Worm (Caenorhabditis elegans) whole organism, L2 larva: ENCODE data around the gene tmem-131.

ENCODE experiments used
- C34F6.9 ChIP-seq: fragments of 150-350 bp; optimal IDR thresholded peaks from 2 replicates; lab custom pipeline; 2014; ENCODE audit warnings: missing biosample characterization, missing genetic modification characterization
- F13H6.1 ChIP-seq: sonication (generic microtip); optimal IDR thresholded peaks from 2 replicates; lab custom pipeline; 2016; ENCODE audit warnings: missing genetic modification characterization, missing compliant biosample characterization
- ZK546.5 ChIP-seq: sonication (generic microtip); optimal IDR thresholded peaks from 2 replicates; lab custom pipeline; 2017; ENCODE audit warnings: missing biosample characterization, missing genetic modification characterization
- alr-1 ChIP-seq: fragments of 150-350 bp; optimal IDR thresholded peaks from 2 replicates; lab custom pipeline; 2014; ENCODE audit warnings: missing biosample characterization, missing genetic modification characterization
- aly-2 ChIP-seq: fragments of 150-350 bp; optimal IDR thresholded peaks from 2 replicates; lab custom pipeline; 2014; ENCODE audit warnings: missing biosample characterization, missing genetic modification characterization
- ama-1 ChIP-seq: fragments of 150-350 bp; optimal IDR thresholded peaks from 2 replicates; lab custom pipeline; 2018; ENCODE audit warnings: inconsistent platforms
- blmp-1 ChIP-seq: sonication (generic microtip); optimal IDR thresholded peaks from 2 replicates; lab custom pipeline; 2017; ENCODE audit warnings: missing genetic modification characterization, mild to moderate bottlenecking, missing compliant biosample characterization, antibody characterized with exemption, moderate library complexity; ENCODE audit not compliant: insufficient read depth
- ceh-16 ChIP-seq: fragments of 150-350 bp; optimal IDR thresholded peaks from 2 replicates; lab custom pipeline; 2014; ENCODE audit warnings: missing biosample characterization, missing genetic modification characterization
- ceh-82 ChIP-seq: fragments of 150-350 bp; optimal IDR thresholded peaks from 2 replicates; lab custom pipeline; 2014; ENCODE audit warnings: missing biosample characterization, missing genetic modification characterization
- egl-27 ChIP-seq: sonication (generic microtip); optimal IDR thresholded peaks from 3 replicates; lab custom pipeline; 2017; ENCODE audit warnings: missing biosample characterization, missing genetic modification reagents, missing genetic modification characterization
- elt-1 ChIP-seq: fragments of 150-350 bp; optimal IDR thresholded peaks from 2 replicates; lab custom pipeline; 2014; ENCODE audit warnings: missing biosample characterization, missing genetic modification characterization
- elt-3 ChIP-seq: sonication (generic microtip); optimal IDR thresholded peaks from 2 replicates; lab custom pipeline; 2017; ENCODE audit warnings: missing biosample characterization, missing genetic modification characterization
- gmeb-1 ChIP-seq: fragments of 150-350 bp; optimal IDR thresholded peaks from 2 replicates; lab custom pipeline; 2014; ENCODE audit warnings: missing biosample characterization, missing genetic modification characterization
- lin-11 ChIP-seq: fragments of 150-350 bp; sonication (generic microtip); optimal IDR thresholded peaks from 2 replicates; lab custom pipeline; 2014; ENCODE audit warnings: missing biosample characterization, missing genetic modification characterization, inconsistent platforms, mixed read lengths
- lin-39 ChIP-seq: fragments of 150-350 bp; optimal IDR thresholded peaks from 2 replicates; lab custom pipeline; 2014; ENCODE audit warnings: missing biosample characterization, missing genetic modification reagents, missing genetic modification characterization
- lsy-2 ChIP-seq, 2 experiments: fragments of 150-350 bp in 1 of 2; sonication (generic microtip) in 1 of 2; optimal IDR thresholded peaks; 2 replicates each; lab custom pipeline; 2014 to 2017; ENCODE audit warnings: missing biosample characterization in 2 of 2, missing genetic modification characterization in 2 of 2
- mab-5 ChIP-seq: fragments of 150-350 bp; optimal IDR thresholded peaks from 2 replicates; lab custom pipeline; 2014; ENCODE audit warnings: missing biosample characterization, missing genetic modification characterization
- mdl-1 ChIP-seq, 2 experiments: fragments of 150-350 bp in 1 of 2; sonication (generic microtip) in 1 of 2; optimal IDR thresholded peaks; 2 replicates each; lab custom pipeline; 2017; ENCODE audit warnings: missing biosample characterization in 2 of 2, missing genetic modification characterization in 2 of 2
- nhr-10 ChIP-seq: sonication (generic microtip); optimal IDR thresholded peaks from 2 replicates; lab custom pipeline; 2017; ENCODE audit warnings: missing biosample characterization, missing genetic modification characterization
- nhr-11 ChIP-seq: fragments of 150-350 bp; optimal IDR thresholded peaks from 2 replicates; lab custom pipeline; 2014; ENCODE audit warnings: missing biosample characterization, missing genetic modification characterization
- nhr-12 ChIP-seq: fragments of 150-350 bp; optimal IDR thresholded peaks from 2 replicates; lab custom pipeline; 2014; ENCODE audit warnings: missing biosample characterization, missing genetic modification characterization
- nhr-129 ChIP-seq: fragments of 150-350 bp; optimal IDR thresholded peaks from 2 replicates; lab custom pipeline; 2014; ENCODE audit warnings: missing biosample characterization, missing genetic modification characterization
- nhr-21 ChIP-seq: fragments of 150-350 bp; optimal IDR thresholded peaks from 2 replicates; lab custom pipeline; 2014; ENCODE audit warnings: missing biosample characterization, missing genetic modification characterization
- nhr-237 ChIP-seq: fragments of 150-350 bp; optimal IDR thresholded peaks from 2 replicates; lab custom pipeline; 2014; ENCODE audit warnings: missing biosample characterization, missing genetic modification characterization
- nhr-6 ChIP-seq: fragments of 150-350 bp; optimal IDR thresholded peaks from 2 replicates; lab custom pipeline; 2014; ENCODE audit warnings: missing biosample characterization, missing genetic modification characterization
- peb-1 ChIP-seq: fragments of 150-350 bp; optimal IDR thresholded peaks from 2 replicates; lab custom pipeline; 2014; ENCODE audit warnings: missing biosample characterization, missing genetic modification characterization
- sem-4 ChIP-seq: fragments of 150-350 bp; optimal IDR thresholded peaks from 2 replicates; lab custom pipeline; 2014; ENCODE audit warnings: missing biosample characterization, missing genetic modification reagents, missing genetic modification characterization
- skn-1 ChIP-seq: sonication (generic microtip); optimal IDR thresholded peaks from 2 replicates; lab custom pipeline; 2017; ENCODE audit warnings: missing biosample characterization, missing genetic modification characterization
- sma-9 ChIP-seq, 2 experiments: fragments of 150-350 bp in 1 of 2; sonication (generic microtip) in 1 of 2; optimal IDR thresholded peaks; 2 replicates each; lab custom pipeline; 2014 to 2016; ENCODE audit warnings: missing genetic modification characterization in 2 of 2, mild to moderate bottlenecking in 1 of 2, missing biosample characterization in 1 of 2, missing compliant biosample characterization in 1 of 2, missing genetic modification reagents in 1 of 2, moderate library complexity in 1 of 2
- snpc-4 ChIP-seq: fragments of 150-350 bp; optimal IDR thresholded peaks from 2 replicates; lab custom pipeline; 2014; ENCODE audit warnings: missing biosample characterization, missing genetic modification characterization
- unc-39 ChIP-seq: fragments of 150-350 bp; optimal IDR thresholded peaks from 2 replicates; lab custom pipeline; 2014; ENCODE audit warnings: missing biosample characterization, missing genetic modification characterization
- unc-55 ChIP-seq: fragments of 150-350 bp; sonication (generic microtip); optimal IDR thresholded peaks from 3 replicates; lab custom pipeline; 2014; ENCODE audit warnings: missing biosample characterization, missing genetic modification reagents, missing genetic modification characterization
- unc-62 ChIP-seq: fragments of 150-350 bp; optimal IDR thresholded peaks from 2 replicates; lab custom pipeline; 2014; ENCODE audit warnings: missing biosample characterization, missing genetic modification reagents, missing genetic modification characterization
- zag-1 ChIP-seq: fragments of 150-350 bp; optimal IDR thresholded peaks from 2 replicates; lab custom pipeline; 2014; ENCODE audit warnings: missing biosample characterization, missing genetic modification characterization
- ztf-11 ChIP-seq: sonication (generic microtip); optimal IDR thresholded peaks from 2 replicates; lab custom pipeline; 2017; ENCODE audit warnings: missing biosample characterization, missing genetic modification characterization

tmem-131 gene

DNA sequence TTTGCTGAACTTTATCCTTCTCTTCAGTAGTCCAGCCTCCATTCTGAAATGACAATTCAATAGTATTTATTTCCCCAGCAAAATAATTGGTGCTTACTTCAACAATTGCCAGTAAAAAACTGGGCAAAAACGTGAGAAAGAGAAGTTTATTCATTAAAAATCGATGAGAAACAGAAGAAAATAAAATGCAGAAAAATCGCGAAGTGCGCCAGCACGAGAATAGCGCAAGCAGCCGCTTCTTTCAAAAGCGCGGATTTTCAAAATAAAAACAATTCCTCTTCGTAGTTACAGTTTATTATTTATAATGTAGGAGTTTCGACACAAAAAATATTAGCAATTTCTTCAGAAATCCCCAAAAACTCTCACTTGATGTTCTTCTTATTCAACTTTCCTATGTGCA is 35.1 kb downstream of the tmem-131 start, which contains the start of gene C27F2.9 (continued):
- TF ChIP-seq mab-5 (tag; lab: Kevin White, UChicago): peak; percentile 84
- TF ChIP-seq nhr-129 (tag; lab: Kevin White, UChicago): peak; percentile 78
- TF ChIP-seq aly-2 (tag; lab: Kevin White, UChicago): no peak
- TF ChIP-seq elt-3 (tag; lab: Kevin White, UChicago): no peak
- peak; percentile 89 to 94 for TF ChIP-seq lsy-2 (tag; optimal IDR thresholded peaks at IDR 0.05; lab: Kevin White, UChicago)
- peak; percentile 55 for TF ChIP-seq nhr-10 (tag; lab: Kevin White, UChicago)
- peak; percentile 97 for TF ChIP-seq C34F6.9 (tag; lab: Kevin White, UChicago)
- TF ChIP-seq egl-27 (tag; lab: Kevin White, UChicago): no peak
- TF ChIP-seq sem-4 (tag; lab: Kevin White, UChicago): peak; percentile 80
- TF ChIP-seq unc-62 (GFP tag; lab: Kevin White, UChicago): no peak
- no peak for TF ChIP-seq peb-1
- no peak for TF ChIP-seq nhr-11

DNA sequence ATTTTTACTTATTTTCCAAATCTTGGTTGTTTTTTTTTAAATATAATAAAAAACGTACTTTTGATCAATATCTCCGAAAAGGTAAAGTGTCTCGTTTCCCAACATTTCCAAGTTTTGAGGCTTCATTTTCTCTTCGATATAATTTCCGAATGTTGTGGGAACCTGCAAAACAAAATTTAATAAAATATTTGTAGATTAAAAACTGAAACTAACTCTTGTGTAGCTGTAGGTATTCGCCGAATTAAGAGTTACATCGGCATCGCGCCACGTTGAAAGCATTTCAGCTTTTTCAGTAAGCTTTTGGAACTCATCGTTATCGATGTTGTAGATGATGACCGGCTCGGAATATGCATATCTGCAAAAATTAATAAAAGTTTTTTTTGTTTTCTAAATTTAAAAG is 35.6 kb downstream of the tmem-131 start, which contains the start of gene vps-22:
TSS of gene vps-22 (minus strand) at position 101 of the 400 bp plus-strand sequence.
- no peak for TF ChIP-seq lin-11 (tag; lab: Kevin White, UChicago)
- no peak for TF ChIP-seq skn-1 (tag; lab: Kevin White, UChicago)
- TF ChIP-seq sem-4 (tag; lab: Kevin White, UChicago): no peak
- TF ChIP-seq ztf-11 (tag; lab: Kevin White, UChicago): no peak
- TF ChIP-seq ceh-16 (tag; lab: Kevin White, UChicago): no peak
- no peak for TF ChIP-seq gmeb-1
- no peak for TF ChIP-seq nhr-11
- TF ChIP-seq blmp-1 (tag; lab: Kevin White, UChicago): no peak
- no peak for TF ChIP-seq egl-27 (tag; lab: Kevin White, UChicago)
- no peak for TF ChIP-seq alr-1 (tag; lab: Kevin White, UChicago)
- TF ChIP-seq zag-1 (tag; lab: Kevin White, UChicago): no peak
- TF ChIP-seq, all 48 proteins: peak for 0

DNA sequence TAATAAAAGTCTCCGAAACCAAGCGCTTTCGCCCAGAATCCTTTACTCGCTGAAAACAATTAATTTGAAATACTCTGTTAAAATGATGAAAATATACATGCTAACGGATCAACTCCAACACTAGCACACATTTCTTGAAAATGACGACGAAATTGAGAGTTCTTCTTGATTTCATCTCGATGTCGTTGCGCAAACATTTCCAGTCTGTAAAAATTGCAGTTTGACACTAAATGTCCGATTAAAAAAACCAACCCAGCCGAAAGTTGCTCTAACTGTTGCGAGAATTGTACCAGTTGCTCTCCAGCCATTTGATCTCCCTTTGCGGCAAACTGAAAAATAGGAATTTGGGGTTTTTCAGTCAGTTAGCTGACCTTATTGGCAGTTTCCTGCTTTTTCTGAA is 36.7 kb downstream of the tmem-131 start:
- TF ChIP-seq ceh-16 (tag; lab: Kevin White, UChicago) (no peak), nhr-237 (tag; lab: Kevin White, UChicago) (no peak), lin-11 (tag; lab: Kevin White, UChicago) (no peak), egl-27 (tag; lab: Kevin White, UChicago) (no peak), nhr-11 (no peak), mdl-1 (tag; optimal IDR thresholded peaks at IDR 0.05; lab: Kevin White, UChicago) (no peak), aly-2 (tag; lab: Kevin White, UChicago) (no peak), nhr-6 (tag; lab: Kevin White, UChicago) (no peak), gmeb-1 (no peak), lin-39 (tag; lab: Kevin White, UChicago) (no peak), ZK546.5 (tag; lab: Kevin White, UChicago) (no peak), nhr-129 (tag; lab: Kevin White, UChicago) (no peak), ama-1 (no peak), unc-55 (no peak), F13H6.1 (no peak), ztf-11 (tag; lab: Kevin White, UChicago) (no peak), unc-62 (GFP tag; lab: Kevin White, UChicago) (no peak), nhr-21 (tag; lab: Kevin White, UChicago) (no peak), unc-39 (tag; lab: Kevin White, UChicago) (no peak), nhr-12 (no peak)

DNA sequence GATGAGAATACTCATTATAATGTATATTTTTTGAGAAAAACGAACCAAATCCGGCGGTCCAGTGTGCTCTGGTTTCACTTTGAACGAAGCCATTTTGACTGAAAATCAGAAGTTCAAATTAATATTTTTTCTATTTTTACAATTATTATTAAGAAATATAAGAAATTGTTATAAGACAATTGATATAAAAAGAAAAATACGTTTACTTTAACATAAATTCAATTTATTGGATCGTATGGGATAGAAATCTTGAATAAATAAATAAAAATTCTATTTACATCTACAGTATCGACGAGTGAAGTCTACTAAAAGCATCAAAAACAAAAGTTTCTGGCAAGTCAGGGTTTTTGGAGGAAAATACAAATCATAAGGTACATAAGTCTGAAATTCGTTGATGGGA is 37.8 kb downstream of the tmem-131 start, which contains the start of gene C27F2.4:
TSS of gene C27F2.4 (minus strand) at position 101 of the 400 bp plus-strand sequence.
- no peak for TF ChIP-seq lsy-2 (tag; optimal IDR thresholded peaks at IDR 0.05; lab: Kevin White, UChicago)
- no peak for TF ChIP-seq unc-62 (GFP tag; lab: Kevin White, UChicago)
- no peak for TF ChIP-seq ama-1
- no peak for TF ChIP-seq blmp-1 (tag; lab: Kevin White, UChicago)
- no peak for TF ChIP-seq alr-1 (tag; lab: Kevin White, UChicago)
- TF ChIP-seq ceh-82: no peak
- TF ChIP-seq zag-1 (tag; lab: Kevin White, UChicago): no peak
- no peak for TF ChIP-seq F13H6.1
- no peak for TF ChIP-seq mab-5 (tag; lab: Kevin White, UChicago)
- TF ChIP-seq elt-1 (tag; lab: Kevin White, UChicago): no peak
- TF ChIP-seq snpc-4 (tag; lab: Kevin White, UChicago): no peak
- TF ChIP-seq unc-55: no peak
- no peak for TF ChIP-seq sma-9 (GFP tag; optimal IDR thresholded peaks at IDR 0.05; lab: Kevin White, UChicago)
- no peak for TF ChIP-seq sma-9 (tag; optimal IDR thresholded peaks at IDR 0.05; lab: Kevin White, UChicago)
